Worm (Caenorhabditis elegans) whole organism, late embryonic: ENCODE data around the gene Y47D7A.2.

Source experiments
- C38D4.7 ChIP-seq: fragments of 200-800 bp; sonication (Bioruptor generic); optimal IDR thresholded peaks from 2 replicates; lab custom pipeline; 2018; ENCODE audit warnings: mild to moderate bottlenecking, missing genetic modification characterization, moderate library complexity, missing compliant biosample characterization
- ama-1 ChIP-seq: fragments of 150-350 bp; optimal IDR thresholded peaks from 2 replicates; lab custom pipeline; 2014
- pag-3 ChIP-seq: sonication (generic microtip); optimal IDR thresholded peaks from 2 replicates; lab custom pipeline; 2016; ENCODE audit warnings: missing compliant biosample characterization, missing genetic modification characterization, borderline replicate concordance
- pqm-1 ChIP-seq: sonication (generic microtip); optimal IDR thresholded peaks from 2 replicates; lab custom pipeline; 2016; ENCODE audit warnings: missing genetic modification characterization, missing compliant biosample characterization
- ref-2 ChIP-seq: sonication (generic microtip); optimal IDR thresholded peaks from 2 replicates; lab custom pipeline; 2016; ENCODE audit warnings: missing genetic modification characterization, missing compliant biosample characterization
- unc-55 ChIP-seq: sonication (generic microtip); optimal IDR thresholded peaks from 2 replicates; lab custom pipeline; 2017; ENCODE audit warnings: missing biosample characterization, missing genetic modification reagents, missing genetic modification characterization

DNA sequence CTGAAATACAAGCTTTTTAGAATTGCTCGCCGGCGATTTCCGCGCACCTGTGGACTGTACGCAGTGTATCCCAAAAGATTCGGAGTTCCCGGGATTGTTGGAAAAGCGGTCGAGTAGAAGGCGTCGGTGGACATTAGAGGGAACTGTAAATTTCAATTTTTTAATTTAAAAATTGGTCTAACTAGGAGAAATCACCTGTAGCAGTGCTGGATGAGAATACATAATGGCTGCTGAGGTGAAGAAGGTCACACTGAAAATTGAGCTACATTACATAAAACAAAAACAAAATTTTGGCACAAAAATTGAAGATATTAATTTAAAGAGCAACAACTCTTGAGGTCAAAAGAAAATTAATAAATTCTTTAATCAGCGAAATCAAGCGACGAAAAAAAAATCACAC, 45.4 kb upstream of the Y47D7A.2 start, which contains the start of gene neg-1:
- TF ChIP-seq pag-3 (tag; lab: Kevin White, UChicago), result no peak
- no peak for TF ChIP-seq unc-55 (GFP tag; lab: Kevin White, UChicago)
- no peak for TF ChIP-seq C38D4.7 (GFP tag; lab: Kevin White, UChicago)
- no peak for TF ChIP-seq ama-1
- TF ChIP-seq pqm-1 (tag; lab: Kevin White, UChicago), result no peak
- TF ChIP-seq ref-2 (tag; lab: Kevin White, UChicago), result no peak
